Worm (Caenorhabditis elegans): ENCODE data around the gene nhr-264.

Gene nhr-264

ce11 chrIV:9330755-9331154, 37.0 kb upstream of the nhr-264 start, which contains the start of gene nspg-7.1:
TSS of gene nspg-7.1 (minus strand) at chrIV:9330855.
- TF ChIP-seq nhr-11 (tag; optimal IDR thresholded peaks at IDR 0.05) (no peak), F13H6.1 (tag; optimal IDR thresholded peaks at IDR 0.05) (no peak), C38D4.7 (GFP tag; optimal IDR thresholded peaks at IDR 0.05) (no peak), hlh-6 (tag; optimal IDR thresholded peaks at IDR 0.05) (no peak)

- TF ChIP-seq ceh-22 (tag; optimal IDR thresholded peaks at IDR 0.05) (no peak), unc-42 (tag; optimal IDR thresholded peaks at IDR 0.05) (no peak), pat-9 (tag; optimal IDR thresholded peaks at IDR 0.05) (no peak), elt-4 (tag; optimal IDR thresholded peaks at IDR 0.05) (no peak), nfya-1 (tag; optimal IDR thresholded peaks at IDR 0.05) (no peak), ceh-9 (tag; optimal IDR thresholded peaks at IDR 0.05) (no peak), npax-4 (tag; optimal IDR thresholded peaks at IDR 0.05) (no peak), unc-55 (GFP tag; optimal IDR thresholded peaks at IDR 0.05) (no peak), lin-11 (tag; optimal IDR thresholded peaks at IDR 0.05) (no peak), ceh-2 (tag; optimal IDR thresholded peaks at IDR 0.05) (no peak), madf-2 (tag; optimal IDR thresholded peaks at IDR 0.05) (no peak), pax-1 (tag; optimal IDR thresholded peaks at IDR 0.05) (no peak), ceh-45 (GFP tag; IDR thresholded peaks at IDR 0.05) (no peak), ceh-14 (tag; optimal IDR thresholded peaks at IDR 0.05) (no peak), K02D7.2 (tag; optimal IDR thresholded peaks at IDR 0.05) (no peak), tbx-2 (tag; optimal IDR thresholded peaks at IDR 0.05) (no peak), nhr-11 (tag; optimal IDR thresholded peaks at IDR 0.05) (no peak), sox-4 (tag; optimal IDR thresholded peaks at IDR 0.05) (no peak), unc-86 (tag; optimal IDR thresholded peaks at IDR 0.05) (no peak)
Observed at ce11 chrIV:9327706-9328105, 34.0 kb upstream of the nhr-264 start, which contains the start of gene clec-183. TSS of gene clec-183 (plus strand) at chrIV:9328006.

DNA sequence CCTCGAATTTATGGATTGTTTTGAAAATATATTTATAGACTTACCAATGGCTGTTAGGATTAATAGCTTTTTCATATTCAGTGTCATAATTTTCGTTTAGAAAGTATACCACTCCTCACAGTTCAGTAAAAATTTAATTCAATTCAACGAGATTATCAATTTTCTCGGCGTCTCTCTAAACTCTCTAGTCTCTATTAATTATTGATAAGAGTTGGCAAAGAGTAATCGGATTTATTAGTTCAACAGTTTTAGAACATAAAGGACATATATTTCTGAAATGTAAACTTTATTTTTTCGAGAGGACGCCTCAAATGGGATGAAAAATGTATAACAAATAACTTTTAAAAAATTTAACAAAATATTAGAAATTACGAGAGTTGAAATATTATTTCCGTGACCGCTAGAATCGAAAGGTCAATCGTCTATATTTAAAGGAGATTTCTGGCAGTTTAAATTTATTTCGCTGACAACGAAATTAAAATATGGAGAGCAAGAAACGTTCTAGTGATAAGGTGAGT, 30.3 kb upstream of the nhr-264 start, which contains the start of the genes nspg-11 and F49C12.15:
Gene nspg-11 (minus strand): TSS at position 101 of the 518 bp plus-strand sequence.
Gene F49C12.15 (plus strand): TSS at position 468 of the 518 bp plus-strand sequence.
- TF ChIP-seq ceh-19 (GFP tag; optimal IDR thresholded peaks at IDR 0.05) (no peak), ama-1 (optimal IDR thresholded peaks at IDR 0.05) (no peak), tbx-2 (tag; optimal IDR thresholded peaks at IDR 0.05) (no peak), tbx-7 (tag; optimal IDR thresholded peaks at IDR 0.05) (no peak), fkh-10 (GFP tag; optimal IDR thresholded peaks at IDR 0.05) (no peak)

DNA sequence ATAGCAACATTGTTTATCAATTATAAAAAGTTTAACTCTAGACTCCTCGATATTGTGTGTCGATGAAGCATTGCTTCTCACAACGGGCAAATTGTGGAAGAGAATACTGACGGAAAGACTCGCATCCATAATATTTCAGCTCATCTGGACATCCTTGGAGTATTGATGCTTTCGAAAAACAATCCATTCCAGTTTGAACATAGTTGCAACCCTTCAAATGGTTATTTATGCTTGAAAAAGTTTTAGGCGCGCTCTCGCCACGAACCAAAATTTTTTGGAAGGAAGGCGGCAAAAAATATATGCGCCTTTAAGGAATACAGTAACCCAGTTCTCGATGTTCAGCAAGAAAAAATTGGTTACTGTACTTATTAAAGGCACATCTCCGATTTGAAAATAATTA, 28.8 kb upstream of the nhr-264 start:
- TF ChIP-seq ceh-18 (tag; optimal IDR thresholded peaks at IDR 0.05) = no peak
- TF ChIP-seq hlh-15 (tag; optimal IDR thresholded peaks at IDR 0.05) = no peak
- no peak for TF ChIP-seq K02D7.2 (tag; optimal IDR thresholded peaks at IDR 0.05)
- TF ChIP-seq K09A11.1 (tag; optimal IDR thresholded peaks at IDR 0.05; ENCODE audit: insufficient read depth) = no peak
- no peak for TF ChIP-seq madf-2 (tag; optimal IDR thresholded peaks at IDR 0.05)
- TF ChIP-seq pha-2 (tag; optimal IDR thresholded peaks at IDR 0.05) = no peak
- TF ChIP-seq nfya-1 (tag; optimal IDR thresholded peaks at IDR 0.05) = no peak
- no peak for TF ChIP-seq ttx-3 (tag; optimal IDR thresholded peaks at IDR 0.05)
- TF ChIP-seq tbx-2 (tag; optimal IDR thresholded peaks at IDR 0.05) = no peak
- no peak for TF ChIP-seq zip-5 (tag; optimal IDR thresholded peaks at IDR 0.05)
- TF ChIP-seq ceh-30 (tag; optimal IDR thresholded peaks at IDR 0.05) = no peak
- TF ChIP-seq pqm-1 (tag; optimal IDR thresholded peaks at IDR 0.05) = no peak
- TF ChIP-seq ceh-2 (tag; optimal IDR thresholded peaks at IDR 0.05) = no peak
- TF ChIP-seq nhr-11 (tag; optimal IDR thresholded peaks at IDR 0.05) = no peak
- TF ChIP-seq hlh-8 (tag; optimal IDR thresholded peaks at IDR 0.05) = no peak
